Fruit fly (Drosophila melanogaster) whole organism, embryonic: ENCODE measurements around the gene tai.
A peak's percentile ranks its signal among the peaks of the same experiment; 100 is the strongest.

Experiments used
- Aef1 ChIP-seq: fragments of 200-800 bp; sonication (Bioruptor generic); IDR thresholded peaks from 3 replicates; pipeline ENCODE4 v1.3.6; 2022; ENCODE audit warnings: missing biosample characterization, missing genetic modification characterization
- CG12659 ChIP-seq: fragments of 200-800 bp; sonication (Bioruptor generic); optimal IDR thresholded peaks from 3 replicates; lab custom pipeline; 2017; ENCODE audit warnings: mild to moderate bottlenecking, missing biosample characterization, missing genetic modification reagents, missing genetic modification characterization
- CG15479 ChIP-seq: fragments of 200-800 bp; sonication (Bioruptor generic); optimal IDR thresholded peaks from 3 replicates; lab custom pipeline; 2019; ENCODE audit warnings: missing biosample characterization, mild to moderate bottlenecking, missing genetic modification characterization, moderate library complexity
- CG2199 ChIP-seq: fragments of 200-800 bp; sonication (Bioruptor generic); IDR thresholded peaks from 3 replicates; pipeline ENCODE4 v1.3.6; 2022; ENCODE audit warnings: missing biosample characterization, missing genetic modification characterization
- CG32532 ChIP-seq: fragments of 200-800 bp; sonication (Bioruptor generic); IDR thresholded peaks from 2 replicates; pipeline ENCODE4 v1.3.6; 2022; ENCODE audit warnings: missing biosample characterization, missing genetic modification characterization
- CG32767 ChIP-seq: fragments of 200-800 bp; sonication (Bioruptor generic); IDR thresholded peaks from 2 replicates; pipeline ENCODE4 v1.3.6; 2022; ENCODE audit warnings: missing biosample characterization, missing genetic modification characterization
- CG3847 ChIP-seq: fragments of 200-800 bp; sonication (Bioruptor generic); IDR thresholded peaks from 2 replicates; pipeline ENCODE4 v1.3.6; 2022; ENCODE audit warnings: missing biosample characterization, missing genetic modification characterization
- CG4820 ChIP-seq: fragments of 200-800 bp; sonication (Bioruptor generic); optimal IDR thresholded peaks from 3 replicates; lab custom pipeline; 2016; ENCODE audit warnings: missing biosample characterization, missing genetic modification characterization
- CG5180 ChIP-seq: fragments of 200-800 bp; sonication (Bioruptor generic); optimal IDR thresholded peaks from 3 replicates; lab custom pipeline; 2017; ENCODE audit warnings: missing biosample characterization, missing genetic modification characterization, mild to moderate bottlenecking, moderate library complexity, missing genetic modification reagents
- CG6765 ChIP-seq: fragments of 200-800 bp; sonication (Bioruptor generic); optimal IDR thresholded peaks from 3 replicates; lab custom pipeline; 2017; ENCODE audit warnings: missing biosample characterization, mild to moderate bottlenecking, missing genetic modification characterization
- CG7372 ChIP-seq: fragments of 200-800 bp; sonication (Bioruptor generic); IDR thresholded peaks from 2 replicates; pipeline ENCODE4 v1.3.6; 2022; ENCODE audit warnings: missing biosample characterization, missing genetic modification characterization
- CG8359 ChIP-seq: fragments of 200-800 bp; sonication (Bioruptor generic); optimal IDR thresholded peaks from 2 replicates; lab custom pipeline; 2017; ENCODE audit warnings: missing biosample characterization, mild to moderate bottlenecking, missing genetic modification characterization, borderline replicate concordance
- CG8388 ChIP-seq: fragments of 200-800 bp; sonication (Bioruptor generic); optimal IDR thresholded peaks from 2 replicates; lab custom pipeline; 2019; ENCODE audit warnings: missing biosample characterization, mild to moderate bottlenecking, missing genetic modification characterization, moderate library complexity
- CG9797 ChIP-seq: fragments of 200-800 bp; sonication (Bioruptor generic); optimal IDR thresholded peaks from 3 replicates; lab custom pipeline; 2018; ENCODE audit warnings: missing biosample characterization, mild to moderate bottlenecking, missing genetic modification characterization
- CG9876 ChIP-seq: fragments of 200-800 bp; sonication (Bioruptor generic); optimal IDR thresholded peaks from 2 replicates; lab custom pipeline; 2016; ENCODE audit warnings: missing biosample characterization, missing genetic modification characterization
- CHES-1-like ChIP-seq: fragments of 200-800 bp; sonication (Bioruptor generic); optimal IDR thresholded peaks from 2 replicates; lab custom pipeline; 2016; ENCODE audit warnings: missing biosample characterization, missing genetic modification characterization
- D ChIP-seq, 2 experiments: fragments of 200-800 bp in 1 of 2; fragments of >200 bp in 1 of 2; sonication (Bioruptor generic) in 1 of 2; optimal IDR thresholded peaks; 2 replicates in 1 of 2; 3 replicates in 1 of 2; lab custom pipeline; 2017; ENCODE audit warnings: mild to moderate bottlenecking in 1 of 2, missing biosample characterization in 1 of 2, missing genetic modification characterization in 1 of 2, missing genetic modification reagents in 1 of 2
- Ets65A ChIP-seq: fragments of 200-800 bp; sonication (Bioruptor generic); peaks from one replicate; lab custom pipeline; 2016; ENCODE audit warnings: missing biosample characterization, missing genetic modification characterization
- Med ChIP-seq: fragments of 200-800 bp; sonication (Bioruptor generic); peaks from one replicate; lab custom pipeline; 2016; ENCODE audit warnings: missing biosample characterization, missing genetic modification characterization, mild to moderate bottlenecking, inconsistent platforms, moderate library complexity
- Poxn ChIP-seq: fragments of 200-800 bp; sonication (Bioruptor generic); IDR thresholded peaks from 2 replicates; pipeline ENCODE4 v1.3.6; 2022; ENCODE audit warnings: missing biosample characterization, missing genetic modification characterization
- Six4 ChIP-seq: fragments of 200-800 bp; sonication (Bioruptor generic); optimal IDR thresholded peaks from 2 replicates; lab custom pipeline; 2016; ENCODE audit warnings: missing biosample characterization, missing genetic modification characterization
- Sox102F ChIP-seq: fragments of 200-800 bp; sonication (Bioruptor generic); optimal IDR thresholded peaks from 2 replicates; lab custom pipeline; 2018; ENCODE audit warnings: missing biosample characterization, mild to moderate bottlenecking, missing genetic modification characterization, moderate library complexity
- ara ChIP-seq: fragments of 200-800 bp; sonication (Bioruptor generic); IDR thresholded peaks from 2 replicates; pipeline ENCODE4 v1.3.6; 2022; ENCODE audit warnings: missing biosample characterization, missing genetic modification characterization
- chinmo ChIP-seq: fragments of 200-800 bp; sonication (Bioruptor generic); IDR thresholded peaks from 4 replicates; pipeline ENCODE4 v1.3.6; 2022; ENCODE audit warnings: missing biosample characterization, missing genetic modification characterization; ENCODE audit not compliant: partially characterized antibody
- corto ChIP-seq: fragments of 200-800 bp; sonication (Bioruptor generic); optimal IDR thresholded peaks from 2 replicates; lab custom pipeline; 2016; ENCODE audit warnings: missing biosample characterization, mild to moderate bottlenecking, missing genetic modification characterization, moderate library complexity
- gsb-n ChIP-seq: fragments of 200-800 bp; sonication (Bioruptor generic); optimal IDR thresholded peaks from 3 replicates; lab custom pipeline; 2018; ENCODE audit warnings: missing biosample characterization, mild to moderate bottlenecking, missing genetic modification characterization
- ind ChIP-seq: fragments of 200-800 bp; sonication (Bioruptor generic); optimal IDR thresholded peaks from 3 replicates; lab custom pipeline; 2016; ENCODE audit warnings: missing biosample characterization, missing genetic modification characterization
- kah ChIP-seq: fragments of 200-800 bp; sonication (Bioruptor generic); optimal IDR thresholded peaks from 2 replicates; lab custom pipeline; 2018; ENCODE audit warnings: missing biosample characterization, mild to moderate bottlenecking, missing genetic modification characterization
- ken ChIP-seq: fragments of 200-800 bp; sonication (Bioruptor generic); IDR thresholded peaks from 3 replicates; pipeline ENCODE4 v1.3.6; 2022; ENCODE audit warnings: missing biosample characterization, missing genetic modification characterization
- knrl ChIP-seq: fragments of 200-800 bp; sonication (Bioruptor generic); IDR thresholded peaks from 3 replicates; pipeline ENCODE4 v1.3.6; 2022; ENCODE audit warnings: missing biosample characterization, missing genetic modification characterization; ENCODE audit not compliant: partially characterized antibody
- pros ChIP-seq: fragments of 200-800 bp; sonication (Bioruptor generic); optimal IDR thresholded peaks from 3 replicates; lab custom pipeline; 2019; ENCODE audit warnings: missing biosample characterization, mild to moderate bottlenecking, missing genetic modification characterization, moderate library complexity
- repo ChIP-seq: fragments of 200-800 bp; sonication (Bioruptor generic); optimal IDR thresholded peaks from 2 replicates; lab custom pipeline; 2016; ENCODE audit warnings: missing biosample characterization, missing genetic modification characterization
- run ChIP-seq: fragments of 200-800 bp; sonication (Bioruptor generic); optimal IDR thresholded peaks from 3 replicates; lab custom pipeline; 2018; ENCODE audit warnings: missing biosample characterization, mild to moderate bottlenecking, missing genetic modification characterization
- sim ChIP-seq: fragments of 200-800 bp; sonication (Bioruptor generic); IDR thresholded peaks from 2 replicates; pipeline ENCODE4 v1.3.6; 2022; ENCODE audit warnings: missing biosample characterization, missing genetic modification characterization
- slbo ChIP-seq: fragments of 200-800 bp; sonication (Bioruptor generic); IDR thresholded peaks from 2 replicates; pipeline ENCODE4 v1.3.6; 2022; ENCODE audit warnings: missing biosample characterization, missing genetic modification characterization
- stwl ChIP-seq: fragments of 200-800 bp; sonication (Bioruptor generic); optimal IDR thresholded peaks from 3 replicates; lab custom pipeline; 2018; ENCODE audit warnings: missing biosample characterization, mild to moderate bottlenecking, missing genetic modification characterization, moderate library complexity
- tll ChIP-seq, 2 experiments: fragments of 200-800 bp in 1 of 2; fragments of >200 bp in 1 of 2; sonication (Bioruptor generic) in 1 of 2; optimal IDR thresholded peaks; 2 replicates each; lab custom pipeline; 2017 to 2019; ENCODE audit warnings: missing biosample characterization in 2 of 2, missing genetic modification characterization in 2 of 2, mild to moderate bottlenecking in 1 of 2, moderate library complexity in 1 of 2
- twi ChIP-seq: fragments of 200-800 bp; optimal IDR thresholded peaks from 2 replicates; lab custom pipeline; 2019; ENCODE audit warnings: missing biosample characterization, mild to moderate bottlenecking, missing genetic modification characterization, moderate library complexity
- zen ChIP-seq: fragments of 200-800 bp; sonication (Bioruptor generic); optimal IDR thresholded peaks from 3 replicates; lab custom pipeline; 2018; ENCODE audit warnings: missing biosample characterization, mild to moderate bottlenecking, missing genetic modification characterization, moderate library complexity

Gene tai

dm6 chr2L:9136712-9137111 lies 29.9 kb upstream of the tai start (continued):
- TF ChIP-seq ara (GFP tag; lab: Robert Waterston, UW) (no peak), repo (GFP tag; lab: Kevin White, UChicago) (no peak)

dm6 chr2L:9140945-9141440 lies 25.6 kb upstream of the tai start:
- TF ChIP-seq CG9797 (GFP tag; lab: Kevin White, UChicago), result no peak
- no peak for TF ChIP-seq CHES-1-like (GFP tag; lab: Kevin White, UChicago)
- TF ChIP-seq CG8359, result no peak
- 0 out of 3 replicates have a peak, but pooled peaks have one; percentile 23 for TF ChIP-seq CG2199 (GFP tag; lab: Robert Waterston, UW)
- TF ChIP-seq gsb-n (tag; lab: Kevin White, UChicago), result peak; percentile 15
- TF ChIP-seq Sox102F, result no peak
- TF ChIP-seq CG9876, result no peak
- TF ChIP-seq Six4 (GFP tag; lab: Kevin White, UChicago), result no peak

- TF ChIP-seq Ets65A (GFP tag; lab: Kevin White, UChicago) (peak; percentile 22), tll (GFP tag; optimal IDR thresholded peaks at IDR 0.05; lab: Kevin White, UChicago) (peak in 1 of 2 experiments; percentile 77), CHES-1-like (GFP tag; lab: Kevin White, UChicago) (no peak), sim (no peak), ken (GFP tag; lab: Robert Waterston, UW) (no peak), CG8388 (GFP tag; lab: Kevin White, UChicago) (no peak), twi (tag; lab: Kevin White, UChicago) (peak; percentile 100)
- TF ChIP-seq, all 482 proteins: peak for 3
Observed at dm6 chr2L:9145761-9146160, 20.8 kb upstream of the tai start.

dm6 chr2L:9146270-9146975 lies 20.2 kb upstream of the tai start:
- TF ChIP-seq pros (peak; percentile 41), slbo (GFP tag; lab: Robert Waterston, UW) (no peak), CG5180 (GFP tag; lab: Kevin White, UChicago) (no peak), Med (GFP tag; lab: Kevin White, UChicago) (peak; percentile 41), kah (no peak), CG6765 (no peak), D (optimal IDR thresholded peaks at IDR 0.05; lab: Kevin White, UChicago) (peak; percentile 74), D (GFP tag; optimal IDR thresholded peaks at IDR 0.05; lab: Kevin White, UChicago) (no peak), tll (GFP tag; optimal IDR thresholded peaks at IDR 0.05; lab: Kevin White, UChicago) (peak in 1 of 2 experiments; percentile 81), CG32767 (GFP tag; lab: Robert Waterston, UW) (no peak), CG15479 (GFP tag; lab: Kevin White, UChicago) (peak; percentile 75), CG12659 (GFP tag; lab: Kevin White, UChicago) (no peak), run (no peak), Poxn (GFP tag; lab: Robert Waterston, UW) (no peak), chinmo (GFP tag; lab: Robert Waterston, UW) (no peak), CG4820 (GFP tag; lab: Kevin White, UChicago) (no peak), zen (tag; lab: Kevin White, UChicago) (peak; percentile 98)

- no peak for TF ChIP-seq ind (GFP tag; lab: Kevin White, UChicago)
- TF ChIP-seq stwl (tag; lab: Kevin White, UChicago), result peak; percentile 5
- TF ChIP-seq Aef1 (GFP tag; lab: Robert Waterston, UW), result no peak
- TF ChIP-seq knrl, result 0 out of 3 replicates have a peak, but pooled peaks have one; percentile 8
- no peak for TF ChIP-seq CG3847 (GFP tag; lab: Robert Waterston, UW)
- 0 out of 2 replicates have a peak, but pooled peaks have one; percentile 26 for TF ChIP-seq CG32532 (GFP tag; lab: Robert Waterston, UW)
- TF ChIP-seq CG7372, result peak; percentile 29; the same call in 1 of the 2 replicates
- no peak for TF ChIP-seq corto (GFP tag; lab: Kevin White, UChicago)
- TF ChIP-seq Sox102F, result no peak
- TF ChIP-seq Ets65A (GFP tag; lab: Kevin White, UChicago), result peak; percentile 62
- 0 out of 4 replicates have a peak, but pooled peaks have one; percentile 57 for TF ChIP-seq chinmo (GFP tag; lab: Robert Waterston, UW)
Observed at dm6 chr2L:9148133-9148532, 18.4 kb upstream of the tai start.
